Worm (Caenorhabditis elegans) whole organism, young adult: ENCODE data around the gene F59A7.12.

Source experiments
- B0019.2 ChIP-seq: fragments of 200-800 bp; sonication (Bioruptor generic); conservative IDR thresholded peaks from 2 replicates; pipeline ENCODE4 v1.3.6; 2022; ENCODE audit warnings: missing genetic modification reagents, missing genetic modification characterization, missing compliant biosample characterization
- F10E7.11 ChIP-seq: sonication (generic microtip); optimal IDR thresholded peaks from 2 replicates; lab custom pipeline; 2017; ENCODE audit warnings: mild to moderate bottlenecking, missing genetic modification characterization, moderate library complexity, missing compliant biosample characterization
- F37B4.10 ChIP-seq: fragments of 200-800 bp; sonication (Bioruptor generic); IDR thresholded peaks from 2 replicates; pipeline ENCODE4 v1.3.6; 2022; ENCODE audit warnings: missing genetic modification characterization, missing compliant biosample characterization
- F39B2.1 ChIP-seq: fragments of 200-800 bp; sonication (Bioruptor generic); IDR thresholded peaks from 2 replicates; pipeline ENCODE4 v1.3.6; 2022; ENCODE audit warnings: missing genetic modification reagents, missing genetic modification characterization, missing compliant biosample characterization
- F52B5.7 ChIP-seq: sonication (generic microtip); optimal IDR thresholded peaks from 2 replicates; lab custom pipeline; 2016; ENCODE audit warnings: mild to moderate bottlenecking, missing genetic modification characterization, missing compliant biosample characterization
- F57C9.4 ChIP-seq: sonication (generic microtip); optimal IDR thresholded peaks from 2 replicates; lab custom pipeline; 2017; ENCODE audit warnings: mild to moderate bottlenecking, missing genetic modification characterization, missing compliant biosample characterization
- K11D2.4 ChIP-seq: fragments of 200-800 bp; sonication (Bioruptor generic); IDR thresholded peaks from 2 replicates; pipeline ENCODE4 v1.3.6; 2022; ENCODE audit warnings: missing genetic modification reagents, missing genetic modification characterization, missing compliant biosample characterization
- T26A5.8 ChIP-seq: sonication (generic microtip); optimal IDR thresholded peaks from 2 replicates; lab custom pipeline; 2016; ENCODE audit warnings: missing genetic modification characterization, missing compliant biosample characterization
- Y53F4B.3 ChIP-seq: fragments of 200-800 bp; sonication (Bioruptor generic); IDR thresholded peaks from 2 replicates; pipeline ENCODE4 v1.3.6; 2022; ENCODE audit warnings: missing genetic modification reagents, missing genetic modification characterization, missing compliant biosample characterization
- Y67H2A.10 ChIP-seq: fragments of 200-800 bp; sonication (Bioruptor generic); conservative IDR thresholded peaks from 2 replicates; pipeline ENCODE4 v1.3.6; 2022; ENCODE audit warnings: missing genetic modification reagents, missing genetic modification characterization, missing compliant biosample characterization
- Y79H2A.3 ChIP-seq: fragments of 200-800 bp; sonication (Bioruptor generic); conservative IDR thresholded peaks from 2 replicates; pipeline ENCODE4 v1.3.6; 2022; ENCODE audit warnings: missing genetic modification reagents, missing genetic modification characterization, missing compliant biosample characterization
- ama-1 ChIP-seq, 3 experiments: fragments of 150-350 bp in 1 of 3; sonication (generic microtip) in 2 of 3; optimal IDR thresholded peaks; 2 replicates each; lab custom pipeline; 2014 to 2018; ENCODE audit warnings: missing biosample characterization in 2 of 3, missing genetic modification characterization in 2 of 3, missing genetic modification reagents in 2 of 3
- aptf-2 ChIP-seq: fragments of 200-800 bp; sonication (Bioruptor generic); conservative IDR thresholded peaks from 2 replicates; pipeline ENCODE4 v1.3.6; 2022; ENCODE audit warnings: missing genetic modification reagents, missing genetic modification characterization, missing compliant biosample characterization
- atf-7 ChIP-seq: sonication (generic microtip); optimal IDR thresholded peaks from 2 replicates; lab custom pipeline; 2017; ENCODE audit warnings: mild to moderate bottlenecking, missing genetic modification characterization, missing compliant biosample characterization
- attf-3 ChIP-seq: fragments of 200-800 bp; sonication (Bioruptor generic); conservative IDR thresholded peaks from 2 replicates; pipeline ENCODE4 v1.3.6; 2022; ENCODE audit warnings: missing genetic modification reagents, missing genetic modification characterization, missing compliant biosample characterization
- attf-5 ChIP-seq: fragments of 200-800 bp; sonication (Bioruptor generic); optimal IDR thresholded peaks from 2 replicates; lab custom pipeline; 2018; ENCODE audit warnings: mild to moderate bottlenecking, missing genetic modification characterization, missing compliant biosample characterization
- bed-1 ChIP-seq: fragments of 200-800 bp; sonication (Bioruptor generic); IDR thresholded peaks from 2 replicates; pipeline ENCODE4 v1.3.6; 2022; ENCODE audit warnings: missing genetic modification reagents, missing genetic modification characterization, missing compliant biosample characterization
- dox-1 ChIP-seq: fragments of 200-800 bp; sonication (Bioruptor generic); IDR thresholded peaks from 2 replicates; pipeline ENCODE4 v1.3.6; 2022; ENCODE audit warnings: missing genetic modification reagents, missing genetic modification characterization, missing compliant biosample characterization
- dpff-1 ChIP-seq: sonication (generic microtip); optimal IDR thresholded peaks from 2 replicates; lab custom pipeline; 2017; ENCODE audit warnings: mild to moderate bottlenecking, missing genetic modification characterization, missing compliant biosample characterization
- egrh-3 ChIP-seq: fragments of 200-800 bp; sonication (Bioruptor generic); IDR thresholded peaks from 2 replicates; pipeline ENCODE4 v1.3.6; 2022; ENCODE audit warnings: missing genetic modification reagents, missing genetic modification characterization, missing compliant biosample characterization
- ets-4 ChIP-seq: fragments of 200-800 bp; sonication (Bioruptor generic); optimal IDR thresholded peaks from 2 replicates; lab custom pipeline; 2018; ENCODE audit warnings: mild to moderate bottlenecking, missing genetic modification characterization, missing compliant biosample characterization
- gei-17 ChIP-seq: fragments of 200-800 bp; sonication (Bioruptor generic); optimal IDR thresholded peaks from 2 replicates; lab custom pipeline; 2018; ENCODE audit warnings: mild to moderate bottlenecking, missing genetic modification characterization, missing compliant biosample characterization
- him-1 ChIP-seq: sonication (generic microtip); optimal IDR thresholded peaks from 2 replicates; lab custom pipeline; 2016; ENCODE audit warnings: missing genotype, missing genetic modification reagents, missing genetic modification characterization, missing compliant biosample characterization
- hmg-1.2 ChIP-seq: fragments of 200-800 bp; sonication (Bioruptor generic); IDR thresholded peaks from 2 replicates; pipeline ENCODE4 v1.3.6; 2022; ENCODE audit warnings: missing genetic modification reagents, missing genetic modification characterization, missing compliant biosample characterization
- hmg-20 ChIP-seq: fragments of 200-800 bp; sonication (Bioruptor generic); IDR thresholded peaks from 2 replicates; pipeline ENCODE4 v1.3.6; 2022; ENCODE audit warnings: missing genetic modification reagents, missing genetic modification characterization, missing compliant biosample characterization
- lag-1 ChIP-seq: fragments of 200-800 bp; sonication (Bioruptor generic); IDR thresholded peaks from 2 replicates; pipeline ENCODE4 v1.3.6; 2022; ENCODE audit warnings: missing genetic modification reagents, missing genetic modification characterization, missing compliant biosample characterization
- let-526 ChIP-seq: fragments of 200-800 bp; sonication (Bioruptor generic); IDR thresholded peaks from 2 replicates; pipeline ENCODE4 v1.3.6; 2022; ENCODE audit warnings: missing genetic modification reagents, missing genetic modification characterization, missing compliant biosample characterization
- let-607 ChIP-seq, 2 experiments: fragments of 200-800 bp in 1 of 2; sonication (Bioruptor generic) in 1 of 2; sonication (generic microtip) in 1 of 2; optimal IDR thresholded peaks; 2 replicates each; lab custom pipeline; 2016 to 2018; ENCODE audit warnings: mild to moderate bottlenecking in 2 of 2, missing compliant biosample characterization in 2 of 2, missing genetic modification characterization in 2 of 2, moderate library complexity in 2 of 2, missing genotype in 1 of 2
- lin-54 ChIP-seq: fragments of 200-800 bp; sonication (Bioruptor generic); optimal IDR thresholded peaks from 2 replicates; lab custom pipeline; 2018; ENCODE audit warnings: mild to moderate bottlenecking, missing genetic modification characterization, missing compliant biosample characterization
- lsy-27 ChIP-seq: sonication (generic microtip); optimal IDR thresholded peaks from 2 replicates; lab custom pipeline; 2017; ENCODE audit warnings: missing genetic modification characterization, mild to moderate bottlenecking, missing compliant biosample characterization, antibody characterized with exemption, missing genotype, borderline replicate concordance; ENCODE audit not compliant: insufficient read depth
- madf-3 ChIP-seq: fragments of 200-800 bp; sonication (Bioruptor generic); IDR thresholded peaks from 2 replicates; pipeline ENCODE4 v1.3.6; 2022; ENCODE audit warnings: missing genetic modification reagents, missing genetic modification characterization, missing compliant biosample characterization
- madf-8 ChIP-seq: fragments of 200-800 bp; sonication (Bioruptor generic); conservative IDR thresholded peaks from 2 replicates; pipeline ENCODE4 v1.3.6; 2022; ENCODE audit warnings: missing genetic modification reagents, missing genetic modification characterization, missing compliant biosample characterization
- mcd-1 ChIP-seq: fragments of 200-800 bp; sonication (Bioruptor generic); IDR thresholded peaks from 2 replicates; pipeline ENCODE4 v1.3.6; 2022; ENCODE audit warnings: missing genetic modification reagents, missing genetic modification characterization, missing compliant biosample characterization
- nhr-27 ChIP-seq: fragments of 200-800 bp; sonication (Bioruptor generic); optimal IDR thresholded peaks from 2 replicates; lab custom pipeline; 2018; ENCODE audit warnings: mild to moderate bottlenecking, missing genetic modification characterization, moderate library complexity, missing compliant biosample characterization
- nhr-80 ChIP-seq: sonication (generic microtip); optimal IDR thresholded peaks from 2 replicates; lab custom pipeline; 2016; ENCODE audit warnings: missing genetic modification characterization, missing compliant biosample characterization
- nhr-90 ChIP-seq: sonication (generic microtip); optimal IDR thresholded peaks from 2 replicates; lab custom pipeline; 2016; ENCODE audit warnings: missing genotype, mild to moderate bottlenecking, missing genetic modification characterization, missing compliant biosample characterization
- rec-8 ChIP-seq, 2 experiments: sonication (generic microtip); optimal IDR thresholded peaks; 2 replicates each; lab custom pipeline; 2016; ENCODE audit warnings: mild to moderate bottlenecking in 2 of 2, missing genetic modification characterization in 2 of 2, missing genetic modification reagents in 2 of 2, missing genotype in 2 of 2, missing biosample characterization in 1 of 2, missing compliant biosample characterization in 1 of 2, moderate library complexity in 1 of 2
- repo-1 ChIP-seq: sonication (generic microtip); optimal IDR thresholded peaks from 2 replicates; lab custom pipeline; 2017; ENCODE audit warnings: mild to moderate bottlenecking, missing genetic modification characterization, missing compliant biosample characterization
- sea-2 ChIP-seq: fragments of 200-800 bp; sonication (Bioruptor generic); IDR thresholded peaks from 2 replicates; pipeline ENCODE4 v1.3.6; 2022; ENCODE audit warnings: missing genetic modification characterization, missing compliant biosample characterization
- snpc-3.4 ChIP-seq: sonication (generic microtip); optimal IDR thresholded peaks from 2 replicates; lab custom pipeline; 2017; ENCODE audit warnings: missing genetic modification characterization, mild to moderate bottlenecking, missing compliant biosample characterization, antibody characterized with exemption, moderate library complexity, missing genotype, missing genetic modification reagents
- tbp1 ChIP-seq: fragments of 200-800 bp; sonication (Bioruptor generic); optimal IDR thresholded peaks from 2 replicates; lab custom pipeline; 2018; ENCODE audit warnings: mild to moderate bottlenecking, missing genetic modification characterization, missing compliant biosample characterization
- tbx-9 ChIP-seq: sonication (generic microtip); optimal IDR thresholded peaks from 2 replicates; lab custom pipeline; 2016; ENCODE audit warnings: borderline replicate concordance, missing genetic modification characterization, inconsistent platforms, missing compliant biosample characterization
- tlf-1 ChIP-seq: fragments of 200-800 bp; sonication (Bioruptor generic); optimal IDR thresholded peaks from 2 replicates; lab custom pipeline; 2018; ENCODE audit warnings: mild to moderate bottlenecking, missing genetic modification characterization, missing compliant biosample characterization
- xnd-1 ChIP-seq: sonication (generic microtip); optimal IDR thresholded peaks from 2 replicates; lab custom pipeline; 2016; ENCODE audit warnings: missing genotype, missing genetic modification reagents, missing genetic modification characterization, missing compliant biosample characterization
- zfh-2 ChIP-seq: fragments of 200-800 bp; sonication (Bioruptor generic); conservative IDR thresholded peaks from 2 replicates; pipeline ENCODE4 v1.3.6; 2022; ENCODE audit warnings: missing genetic modification reagents, missing genetic modification characterization, missing compliant biosample characterization
- ztf-18 ChIP-seq: sonication (generic microtip); optimal IDR thresholded peaks from 2 replicates; lab custom pipeline; 2016; ENCODE audit warnings: missing genotype, mild to moderate bottlenecking, missing genetic modification characterization, missing compliant biosample characterization
- ztf-26 ChIP-seq: sonication (generic microtip); optimal IDR thresholded peaks from 2 replicates; lab custom pipeline; 2017; ENCODE audit warnings: missing genetic modification characterization, missing compliant biosample characterization
- ztf-3 ChIP-seq: fragments of 200-800 bp; sonication (Bioruptor generic); optimal IDR thresholded peaks from 2 replicates; lab custom pipeline; 2018; ENCODE audit warnings: mild to moderate bottlenecking, missing genetic modification characterization, missing compliant biosample characterization

F59A7.12 gene

DNA sequence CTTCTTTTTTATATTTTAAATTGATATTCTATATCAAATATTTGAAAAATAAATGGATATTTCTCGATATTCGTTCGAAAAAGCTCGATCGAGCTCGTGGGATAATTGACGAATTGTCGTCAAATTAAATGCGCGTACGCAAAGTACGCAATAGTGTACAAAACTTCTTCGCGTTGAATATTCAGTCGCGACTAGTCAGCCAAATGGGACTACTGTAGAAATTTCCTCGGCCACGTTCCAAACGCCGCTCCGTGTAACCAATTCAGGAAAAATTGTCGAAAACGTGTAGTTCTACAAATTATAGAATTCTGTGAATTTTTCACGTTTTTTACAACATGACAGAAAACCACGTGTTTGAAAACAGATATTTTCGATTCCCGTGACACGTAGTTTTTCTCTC is 21.6 kb upstream of the F59A7.12 start (continued):
- TF ChIP-seq tbp1, result peak; percentile 51
- TF ChIP-seq attf-3 (GFP tag; lab: Robert Waterston, UW), result peak; percentile 74
- no peak for TF ChIP-seq nhr-27 (tag; lab: Kevin White, UChicago)
- no peak for TF ChIP-seq bed-1 (GFP tag; lab: Robert Waterston, UW)
- TF ChIP-seq lin-54 (GFP tag; lab: Kevin White, UChicago), result peak; percentile 76
- TF ChIP-seq zfh-2, result no peak
- TF ChIP-seq F52B5.7 (tag; lab: Kevin White, UChicago), result no peak
- TF ChIP-seq T26A5.8 (tag; lab: Kevin White, UChicago), result no peak
- peak; percentile 72 for TF ChIP-seq him-1 (tag; lab: Kevin White, UChicago)
- TF ChIP-seq nhr-80, result peak; percentile 61
- no peak for TF ChIP-seq F10E7.11
- no peak for TF ChIP-seq sea-2 (GFP tag; lab: Robert Waterston, UW)
- TF ChIP-seq xnd-1 (tag; lab: Kevin White, UChicago), result peak; percentile 27
- TF ChIP-seq aptf-2, result peak; percentile 92
- no peak for TF ChIP-seq gei-17 (GFP tag; lab: Kevin White, UChicago)
- no peak for TF ChIP-seq K11D2.4 (GFP tag; lab: Robert Waterston, UW)
- no peak for TF ChIP-seq tbx-9 (tag; lab: Kevin White, UChicago)
- TF ChIP-seq ztf-18 (tag; lab: Kevin White, UChicago), result peak; percentile 36
- TF ChIP-seq atf-7 (tag; lab: Kevin White, UChicago), result no peak
- peak; percentile 0 for TF ChIP-seq nhr-90 (tag; lab: Kevin White, UChicago)
- TF ChIP-seq let-526 (GFP tag; lab: Robert Waterston, UW), result 0 out of 2 replicates have a peak, but pooled peaks have one; percentile 52
- 0 out of 2 replicates have a peak, but pooled peaks have one; percentile 35 for TF ChIP-seq madf-3 (GFP tag; lab: Robert Waterston, UW)
- peak; percentile 72 for TF ChIP-seq Y79H2A.3 (GFP tag; lab: Robert Waterston, UW)
- no peak for TF ChIP-seq repo-1 (tag; lab: Kevin White, UChicago)
- TF ChIP-seq ets-4 (GFP tag; lab: Kevin White, UChicago), result no peak
- peak; percentile 69 for TF ChIP-seq attf-5 (GFP tag; lab: Kevin White, UChicago)
- TF ChIP-seq ztf-3 (GFP tag; lab: Kevin White, UChicago), result no peak
- no peak for TF ChIP-seq lsy-27 (tag; lab: Kevin White, UChicago)
- TF ChIP-seq dpff-1 (tag; lab: Kevin White, UChicago), result no peak
- TF ChIP-seq mcd-1 (GFP tag; lab: Robert Waterston, UW), result peak; percentile 86
- peak; percentile 42; the same call in 1 of the 2 replicates for TF ChIP-seq egrh-3 (GFP tag; lab: Robert Waterston, UW)
- no peak for TF ChIP-seq hmg-20 (GFP tag; lab: Robert Waterston, UW)
- TF ChIP-seq let-607 (tag; optimal IDR thresholded peaks at IDR 0.05; lab: Kevin White, UChicago), result peak; percentile 44 to 87
- peak; percentile 81 for TF ChIP-seq B0019.2 (GFP tag; lab: Robert Waterston, UW)
- no peak for TF ChIP-seq F39B2.1 (GFP tag; lab: Robert Waterston, UW)
- TF ChIP-seq tlf-1 (GFP tag; lab: Kevin White, UChicago), result peak; percentile 58
- TF ChIP-seq Y67H2A.10 (GFP tag; lab: Robert Waterston, UW), result peak; percentile 81
- no peak for TF ChIP-seq snpc-3.4 (tag; lab: Kevin White, UChicago)
- TF ChIP-seq F57C9.4 (tag; lab: Kevin White, UChicago), result no peak
- TF ChIP-seq ama-1 (optimal IDR thresholded peaks at IDR 0.05; lab: Kevin White, UChicago), result no peak
- no peak for TF ChIP-seq ama-1 (GFP tag; optimal IDR thresholded peaks at IDR 0.05; lab: Kevin White, UChicago)
- peak; percentile 93 for TF ChIP-seq dox-1 (GFP tag; lab: Robert Waterston, UW)
- no peak for TF ChIP-seq F37B4.10 (GFP tag; lab: Robert Waterston, UW)
- no peak for TF ChIP-seq ztf-26
- peak; percentile 84 for TF ChIP-seq madf-8 (GFP tag; lab: Robert Waterston, UW)
- no peak for TF ChIP-seq rec-8 (tag; optimal IDR thresholded peaks at IDR 0.05; lab: Kevin White, UChicago)
- no peak for TF ChIP-seq lag-1 (GFP tag; lab: Robert Waterston, UW)
- TF ChIP-seq Y53F4B.3 (GFP tag; lab: Robert Waterston, UW), result peak; percentile 41; the same call in 1 of the 2 replicates
- peak; percentile 94 for TF ChIP-seq hmg-1.2 (GFP tag; lab: Robert Waterston, UW)
